Fruit fly (Drosophila melanogaster) whole organism, embryonic: ENCODE data around the gene CG13008.

Source experiments
- Abd-B ChIP-seq: fragments of 200-800 bp; sonication (Bioruptor generic); optimal IDR thresholded peaks from 2 replicates; lab custom pipeline; 2018; ENCODE audit warnings: missing biosample characterization, mild to moderate bottlenecking, missing genetic modification characterization, moderate library complexity
- CG15479 ChIP-seq: fragments of 200-800 bp; sonication (Bioruptor generic); optimal IDR thresholded peaks from 3 replicates; lab custom pipeline; 2019; ENCODE audit warnings: missing biosample characterization, mild to moderate bottlenecking, missing genetic modification characterization, moderate library complexity
- CG2120 ChIP-seq: fragments of 200-800 bp; sonication (Bioruptor generic); optimal IDR thresholded peaks from 3 replicates; lab custom pipeline; 2016; ENCODE audit warnings: missing biosample characterization, missing genetic modification characterization
- CG2678 ChIP-seq: fragments of 200-800 bp; sonication (Bioruptor generic); optimal IDR thresholded peaks from 3 replicates; lab custom pipeline; 2019; ENCODE audit warnings: missing biosample characterization, mild to moderate bottlenecking, missing genetic modification characterization, moderate library complexity
- CG33557 ChIP-seq: fragments of 200-800 bp; sonication (Bioruptor generic); optimal IDR thresholded peaks from 2 replicates; lab custom pipeline; 2019; ENCODE audit warnings: missing biosample characterization, mild to moderate bottlenecking, missing genetic modification characterization, moderate library complexity
- CG6175 ChIP-seq: fragments of 200-800 bp; sonication (Bioruptor generic); IDR thresholded peaks from 3 replicates; pipeline ENCODE4 v1.3.6; 2022; ENCODE audit warnings: missing biosample characterization, missing genetic modification characterization
- Chrac-16 ChIP-seq: fragments of 200-800 bp; sonication (Bioruptor generic); optimal IDR thresholded peaks from 3 replicates; lab custom pipeline; 2016; ENCODE audit warnings: missing biosample characterization, missing genetic modification characterization
- E2f1 ChIP-seq: fragments of 200-800 bp; sonication (Bioruptor generic); IDR thresholded peaks from 2 replicates; pipeline ENCODE4 v1.3.6; 2022; ENCODE audit warnings: missing biosample characterization, missing genetic modification characterization
- HLHmδ ChIP-seq: fragments of 200-800 bp; sonication (Bioruptor generic); optimal IDR thresholded peaks from 2 replicates; lab custom pipeline; 2018; ENCODE audit warnings: missing biosample characterization, mild to moderate bottlenecking, missing genetic modification characterization, moderate library complexity
- dmrt11E ChIP-seq: fragments of 200-800 bp; sonication (Bioruptor generic); optimal IDR thresholded peaks from 3 replicates; lab custom pipeline; 2018; ENCODE audit warnings: missing biosample characterization, mild to moderate bottlenecking, missing genetic modification characterization, moderate library complexity
- dpn ChIP-seq, 2 experiments: fragments of 200-800 bp; sonication (Bioruptor generic); optimal IDR thresholded peaks; 3 replicates each; lab custom pipeline; 2016; ENCODE audit warnings: missing biosample characterization in 2 of 2, missing genetic modification characterization in 2 of 2
- sisA ChIP-seq: fragments of 200-800 bp; sonication (Bioruptor generic); IDR thresholded peaks from 2 replicates; pipeline ENCODE4 v1.3.6; 2022; ENCODE audit warnings: missing biosample characterization, missing genetic modification characterization
- stwl ChIP-seq: fragments of 200-800 bp; sonication (Bioruptor generic); optimal IDR thresholded peaks from 3 replicates; lab custom pipeline; 2018; ENCODE audit warnings: missing biosample characterization, mild to moderate bottlenecking, missing genetic modification characterization, moderate library complexity
- z ChIP-seq: fragments of 200-800 bp; sonication (Bioruptor generic); IDR thresholded peaks from 3 replicates; pipeline ENCODE4 v1.3.6; 2022; ENCODE audit warnings: missing biosample characterization, missing genetic modification characterization

DNA sequence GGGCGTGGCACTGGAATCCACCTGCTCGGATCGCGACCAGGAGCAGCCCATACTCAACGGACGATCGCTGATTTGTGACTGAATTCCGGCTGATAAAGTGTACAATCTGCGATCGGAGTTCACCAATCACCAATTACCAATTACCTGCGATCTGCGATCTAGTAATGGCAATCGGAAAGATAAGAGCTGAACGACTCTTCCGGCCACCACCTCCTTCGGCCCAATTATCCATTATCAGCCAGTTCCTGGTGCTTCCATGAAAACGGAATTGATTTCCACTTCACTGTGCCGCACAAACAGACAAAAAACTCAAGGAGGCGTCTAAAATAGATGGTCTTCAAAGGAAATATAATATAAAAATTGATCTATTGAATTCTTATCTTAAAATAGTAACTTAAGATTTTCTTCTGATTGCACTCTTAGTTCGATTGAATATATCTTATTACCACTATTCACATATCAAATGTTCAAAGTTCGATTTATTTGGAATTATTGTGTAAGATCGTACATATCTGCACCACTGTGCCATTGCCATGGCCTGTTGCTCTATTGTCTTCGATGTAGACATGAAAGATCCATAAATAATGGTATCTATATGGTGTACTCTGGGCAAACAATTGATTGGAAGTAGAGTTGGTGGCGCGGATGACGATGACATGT is 46.6 kb upstream of the CG13008 start, which contains the start of gene CG15865:
- TF ChIP-seq CG2120 (GFP tag; lab: Kevin White, UChicago) (no peak), E2f1 (no peak), HLHmδ (no peak), CG33557 (no peak), Abd-B (GFP tag; lab: Kevin White, UChicago) (no peak), sisA (GFP tag; lab: Robert Waterston, UW) (no peak), z (GFP tag; lab: Robert Waterston, UW) (no peak), stwl (tag; lab: Kevin White, UChicago) (no peak), Chrac-16 (no peak), CG2678 (tag; lab: Kevin White, UChicago) (no peak), CG15479 (GFP tag; lab: Kevin White, UChicago) (no peak), CG6175 (GFP tag; lab: Robert Waterston, UW) (no peak), dpn (GFP tag; optimal IDR thresholded peaks at IDR 0.05; lab: Kevin White, UChicago) (no peak), dmrt11E (no peak)
